Worm (Caenorhabditis elegans) whole organism, L4/young adult: ENCODE results near the gene rib-2.

ENCODE experiments used
- W03F9.2 ChIP-seq: fragments of 150-350 bp; optimal IDR thresholded peaks from 2 replicates; lab custom pipeline; 2014; ENCODE audit warnings: missing biosample characterization, missing genetic modification characterization
- dao-5 ChIP-seq: sonication (generic microtip); optimal IDR thresholded peaks from 2 replicates; lab custom pipeline; 2016; ENCODE audit warnings: missing genotype, missing genetic modification characterization, moderate library complexity, missing compliant biosample characterization
- him-1 ChIP-seq: sonication (generic microtip); optimal IDR thresholded peaks from 2 replicates; lab custom pipeline; 2016; ENCODE audit warnings: missing genotype, missing genetic modification reagents, missing genetic modification characterization, missing compliant biosample characterization

ce11 chrIII:10711192-10711673 lies 31.4 kb upstream of the rib-2 start, which contains the start of gene W09D10.5:
- no peak for TF ChIP-seq W03F9.2 (tag; lab: Kevin White, UChicago)
- TF ChIP-seq dao-5 = no peak
- no peak for TF ChIP-seq him-1 (tag; lab: Kevin White, UChicago)
